Worm (Caenorhabditis elegans) whole organism, L4 larva: ENCODE data around the gene C29A12.6.
A peak's percentile ranks its signal among the peaks of the same experiment; 100 is the strongest.

ENCODE experiments used
- D1046.2 ChIP-seq: fragments of 200-800 bp; sonication (Bioruptor generic); IDR thresholded peaks from 2 replicates; pipeline ENCODE4 v1.3.6; 2022; ENCODE audit warnings: missing genetic modification characterization, missing compliant biosample characterization
- F26F4.8 ChIP-seq: fragments of 200-800 bp; sonication (Bioruptor generic); conservative IDR thresholded peaks from 2 replicates; pipeline ENCODE4 v1.3.6; 2022; ENCODE audit warnings: missing genetic modification characterization, missing compliant biosample characterization
- F37D6.2 ChIP-seq: sonication (generic microtip); optimal IDR thresholded peaks from 2 replicates; lab custom pipeline; 2016; ENCODE audit warnings: mild to moderate bottlenecking, missing genetic modification characterization, missing compliant biosample characterization
- T20F7.1 ChIP-seq: fragments of 200-800 bp; sonication (Bioruptor generic); optimal IDR thresholded peaks from 2 replicates; lab custom pipeline; 2018; ENCODE audit warnings: mild to moderate bottlenecking, missing genetic modification characterization, missing compliant biosample characterization
- T26A8.4 ChIP-seq: fragments of 200-800 bp; sonication (Bioruptor generic); IDR thresholded peaks from 2 replicates; pipeline ENCODE4 v1.3.6; 2022; ENCODE audit warnings: missing genetic modification characterization, missing compliant biosample characterization
- Y75B8A.6 ChIP-seq: fragments of 200-800 bp; sonication (Bioruptor generic); IDR thresholded peaks from 2 replicates; pipeline ENCODE4 v1.3.6; 2022; ENCODE audit warnings: missing genetic modification reagents, missing genetic modification characterization, missing compliant biosample characterization
- aha-1 ChIP-seq: fragments of 150-350 bp; peaks from one replicate; lab custom pipeline; 2014; ENCODE audit warnings: missing biosample characterization, missing genetic modification characterization
- ceh-20 ChIP-seq: fragments of 200-800 bp; sonication (Bioruptor generic); IDR thresholded peaks from 2 replicates; pipeline ENCODE4 v1.3.6; 2022; ENCODE audit warnings: missing genetic modification reagents, missing genetic modification characterization, missing compliant biosample characterization
- ceh-32 ChIP-seq: sonication (generic microtip); optimal IDR thresholded peaks from 2 replicates; lab custom pipeline; 2016; ENCODE audit warnings: mild to moderate bottlenecking, missing genetic modification characterization, missing compliant biosample characterization; ENCODE audit not compliant: poor library complexity
- cey-2 ChIP-seq: sonication (generic microtip); optimal IDR thresholded peaks from 3 replicates; lab custom pipeline; 2017; ENCODE audit warnings: missing genetic modification characterization, mild to moderate bottlenecking, missing compliant biosample characterization, antibody characterized with exemption, borderline replicate concordance; ENCODE audit not compliant: insufficient read depth
- ctbp-1 ChIP-seq: fragments of 200-800 bp; sonication (Bioruptor generic); IDR thresholded peaks from 2 replicates; pipeline ENCODE4 v1.3.6; 2022; ENCODE audit warnings: missing genetic modification reagents, missing genetic modification characterization, missing compliant biosample characterization
- daf-16 ChIP-seq, 3 experiments: sonication (generic microtip); optimal IDR thresholded peaks; 2 replicates each; lab custom pipeline; 2016 to 2017; ENCODE audit warnings: missing genetic modification characterization in 3 of 3, missing genetic modification reagents in 3 of 3, mild to moderate bottlenecking in 2 of 3, missing compliant biosample characterization in 2 of 3, missing biosample characterization in 1 of 3, moderate library complexity in 1 of 3
- dmd-9 ChIP-seq: fragments of 200-800 bp; sonication (Bioruptor generic); IDR thresholded peaks from 2 replicates; pipeline ENCODE4 v1.3.6; 2022; ENCODE audit warnings: missing genetic modification reagents, missing genetic modification characterization, missing compliant biosample characterization
- dve-1 ChIP-seq: sonication (generic microtip); optimal IDR thresholded peaks from 2 replicates; lab custom pipeline; 2017; ENCODE audit warnings: antibody characterized with exemption, mild to moderate bottlenecking, missing genetic modification characterization, missing compliant biosample characterization; ENCODE audit not compliant: insufficient read depth
- egl-43 ChIP-seq: fragments of 200-800 bp; sonication (Bioruptor generic); IDR thresholded peaks from 2 replicates; pipeline ENCODE4 v1.3.6; 2022; ENCODE audit warnings: missing genetic modification reagents, missing genetic modification characterization, missing compliant biosample characterization
- fos-1 ChIP-seq: fragments of 150-350 bp; optimal IDR thresholded peaks from 2 replicates; lab custom pipeline; 2014; ENCODE audit warnings: missing biosample characterization, missing genetic modification characterization
- gei-8 ChIP-seq: fragments of 200-800 bp; sonication (Bioruptor generic); optimal IDR thresholded peaks from 2 replicates; lab custom pipeline; 2018; ENCODE audit warnings: mild to moderate bottlenecking, missing genetic modification characterization, missing compliant biosample characterization
- hif-1 ChIP-seq, 2 experiments: sonication (generic microtip); optimal IDR thresholded peaks; 2 replicates each; lab custom pipeline; 2016 to 2017; ENCODE audit warnings: missing compliant biosample characterization in 2 of 2, missing genetic modification characterization in 2 of 2, missing genetic modification reagents in 2 of 2, missing genotype in 2 of 2, mild to moderate bottlenecking in 1 of 2
- hlh-11 ChIP-seq: fragments of 200-800 bp; sonication (Bioruptor generic); optimal IDR thresholded peaks from 2 replicates; lab custom pipeline; 2018; ENCODE audit warnings: mild to moderate bottlenecking, missing genetic modification characterization, missing compliant biosample characterization
- hlh-30 ChIP-seq: sonication (generic microtip); optimal IDR thresholded peaks from 2 replicates; lab custom pipeline; 2017; ENCODE audit warnings: antibody characterized with exemption, mild to moderate bottlenecking, missing genetic modification characterization, missing compliant biosample characterization; ENCODE audit not compliant: insufficient read depth
- lim-7 ChIP-seq: fragments of 200-800 bp; sonication (Bioruptor generic); IDR thresholded peaks from 2 replicates; pipeline ENCODE4 v1.3.6; 2022; ENCODE audit warnings: missing genetic modification characterization, missing compliant biosample characterization
- lin-1 ChIP-seq: fragments of 200-800 bp; sonication (Bioruptor generic); IDR thresholded peaks from 2 replicates; pipeline ENCODE4 v1.3.6; 2022; ENCODE audit warnings: missing genetic modification reagents, missing genetic modification characterization, missing compliant biosample characterization
- lin-15B ChIP-seq: fragments of 150-350 bp; sonication (generic microtip); optimal IDR thresholded peaks from 3 replicates; lab custom pipeline; 2014; ENCODE audit warnings: missing biosample characterization, missing genetic modification characterization
- lin-29 ChIP-seq: fragments of 200-800 bp; sonication (Bioruptor generic); IDR thresholded peaks from 2 replicates; pipeline ENCODE4 v1.3.6; 2022; ENCODE audit warnings: missing genetic modification reagents, missing genetic modification characterization, missing compliant biosample characterization
- lin-38 ChIP-seq: fragments of 200-800 bp; sonication (Bioruptor generic); IDR thresholded peaks from 2 replicates; pipeline ENCODE4 v1.3.6; 2022; ENCODE audit warnings: missing genetic modification reagents, missing genetic modification characterization, missing compliant biosample characterization
- lsy-2 ChIP-seq, 2 experiments: fragments of 150-350 bp in 1 of 2; sonication (generic microtip) in 1 of 2; optimal IDR thresholded peaks; 2 replicates each; lab custom pipeline; 2014 to 2017; ENCODE audit warnings: missing biosample characterization in 2 of 2, missing genetic modification characterization in 2 of 2
- madf-5 ChIP-seq, 2 experiments: fragments of 200-800 bp; sonication (Bioruptor generic); IDR thresholded peaks; 2 replicates each; pipeline ENCODE4 v1.3.6; 2022; ENCODE audit warnings: missing compliant biosample characterization in 2 of 2, missing genetic modification characterization in 2 of 2
- madf-9 ChIP-seq: fragments of 200-800 bp; sonication (Bioruptor generic); conservative IDR thresholded peaks from 2 replicates; pipeline ENCODE4 v1.3.6; 2022; ENCODE audit warnings: missing genetic modification reagents, missing genetic modification characterization, missing compliant biosample characterization
- mdl-1 ChIP-seq, 2 experiments: fragments of 150-350 bp in 1 of 2; sonication (generic microtip) in 1 of 2; optimal IDR thresholded peaks; 2 replicates each; lab custom pipeline; 2014 to 2017; ENCODE audit warnings: missing biosample characterization in 2 of 2, missing genetic modification characterization in 2 of 2
- mes-2 ChIP-seq: sonication (generic microtip); optimal IDR thresholded peaks from 2 replicates; lab custom pipeline; 2016; ENCODE audit warnings: missing genotype, mild to moderate bottlenecking, missing genetic modification characterization, missing compliant biosample characterization; ENCODE audit not compliant: poor library complexity, severe bottlenecking
- mxl-2 ChIP-seq: fragments of 200-800 bp; sonication (Bioruptor generic); conservative IDR thresholded peaks from 2 replicates; pipeline ENCODE4 v1.3.6; 2022; ENCODE audit warnings: missing genetic modification reagents, missing genetic modification characterization, missing compliant biosample characterization
- mxl-3 ChIP-seq: fragments of 200-800 bp; sonication (Bioruptor generic); optimal IDR thresholded peaks from 2 replicates; lab custom pipeline; 2018; ENCODE audit warnings: mild to moderate bottlenecking, missing genetic modification characterization, missing compliant biosample characterization
- nhr-10 ChIP-seq: fragments of 150-350 bp; optimal IDR thresholded peaks from 2 replicates; lab custom pipeline; 2014; ENCODE audit warnings: missing biosample characterization, missing genetic modification characterization
- nhr-102 ChIP-seq: sonication (generic microtip); optimal IDR thresholded peaks from 2 replicates; lab custom pipeline; 2016; ENCODE audit warnings: mild to moderate bottlenecking, missing genetic modification characterization, moderate library complexity, missing compliant biosample characterization
- nhr-111 ChIP-seq: fragments of 200-800 bp; sonication (Bioruptor generic); optimal IDR thresholded peaks from 2 replicates; lab custom pipeline; 2018; ENCODE audit warnings: mild to moderate bottlenecking, missing genetic modification characterization, missing compliant biosample characterization
- nhr-237 ChIP-seq: sonication (generic microtip); optimal IDR thresholded peaks from 2 replicates; lab custom pipeline; 2017; ENCODE audit warnings: missing biosample characterization, missing genetic modification characterization
- nhr-28 ChIP-seq: fragments of 150-350 bp; optimal IDR thresholded peaks from 2 replicates; lab custom pipeline; 2014; ENCODE audit warnings: missing biosample characterization, missing genetic modification characterization
- pqm-1 ChIP-seq: sonication (generic microtip); optimal IDR thresholded peaks from 2 replicates; lab custom pipeline; 2017; ENCODE audit warnings: missing biosample characterization, missing genetic modification characterization
- spr-3 ChIP-seq: fragments of 200-800 bp; sonication (Bioruptor generic); optimal IDR thresholded peaks from 2 replicates; lab custom pipeline; 2018; ENCODE audit warnings: mild to moderate bottlenecking, missing genetic modification characterization, missing compliant biosample characterization
- tag-97 ChIP-seq: fragments of 200-800 bp; sonication (Bioruptor generic); IDR thresholded peaks from 2 replicates; pipeline ENCODE4 v1.3.6; 2022; ENCODE audit warnings: missing genetic modification characterization, missing compliant biosample characterization
- unc-62 ChIP-seq, 3 experiments: fragments of 150-350 bp in 1 of 3; sonication (generic microtip); optimal IDR thresholded peaks in 2 of 3; peaks in 1 of 3; 1 replicate in 1 of 3; 2 replicates in 2 of 3; lab custom pipeline; 2014 to 2017; ENCODE audit warnings: missing biosample characterization in 3 of 3, missing genetic modification characterization in 3 of 3, missing genetic modification reagents in 3 of 3, missing genotype in 1 of 3
- zfp-2 ChIP-seq: sonication (generic microtip); optimal IDR thresholded peaks from 2 replicates; lab custom pipeline; 2016; ENCODE audit warnings: mild to moderate bottlenecking, missing genetic modification characterization, missing compliant biosample characterization
- zfp-3 ChIP-seq: fragments of 200-800 bp; sonication (Bioruptor generic); conservative IDR thresholded peaks from 2 replicates; pipeline ENCODE4 v1.3.6; 2022; ENCODE audit warnings: missing genetic modification reagents, missing genetic modification characterization, missing compliant biosample characterization

The C29A12.6 gene

DNA sequence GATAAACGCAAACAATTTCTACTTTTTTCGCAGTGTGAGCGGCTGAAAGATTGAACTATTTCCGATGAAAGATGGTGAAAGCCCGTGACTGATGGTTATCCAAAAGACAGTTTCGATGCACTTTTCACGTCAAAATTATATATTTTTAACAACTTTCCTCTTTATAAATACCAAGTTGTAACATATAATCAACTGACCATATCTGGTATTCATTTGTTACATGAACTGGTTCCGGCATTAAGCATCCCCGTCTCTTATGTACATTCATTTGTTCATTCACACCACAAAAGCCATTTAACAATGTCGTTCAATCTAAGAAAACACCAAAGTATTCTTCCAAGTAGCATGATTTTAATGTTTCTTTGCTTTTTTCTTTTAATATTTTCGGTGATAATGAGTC, 36.5 kb downstream of the C29A12.6 start, which contains the start of gene F32D8.2:
Gene F32D8.2 (plus strand): TSS at position 301 of the 400 bp plus-strand sequence.
- TF ChIP-seq madf-9 (no peak), madf-5 (GFP tag; IDR thresholded peaks at IDR 0.05; lab: Robert Waterston, UW) (no peak)

- TF ChIP-seq hlh-11 (tag; lab: Kevin White, UChicago) (peak; percentile 62), mdl-1 (tag; optimal IDR thresholded peaks at IDR 0.05; lab: Kevin White, UChicago) (peak in 1 of 2 experiments; percentile 52), unc-62 (GFP tag; optimal IDR thresholded peaks at IDR 0.05 in 1 of 2; lab: Kevin White, UChicago) (peak in 1 of 2 experiments; percentile 67), unc-62 (tag; optimal IDR thresholded peaks at IDR 0.05; lab: Kevin White, UChicago) (no peak), mxl-3 (peak; percentile 76), ctbp-1 (GFP tag; lab: Robert Waterston, UW) (no peak), hlh-30 (peak; percentile 24), cey-2 (tag; lab: Kevin White, UChicago) (peak; percentile 62), dmd-9 (GFP tag; lab: Robert Waterston, UW) (no peak), lim-7 (GFP tag; lab: Robert Waterston, UW) (no peak), aha-1 (tag; lab: Kevin White, UChicago) (peak; percentile 89), nhr-28 (tag; lab: Kevin White, UChicago) (peak; percentile 33)
These were observed 39.5 kb downstream of the C29A12.6 start, which contains the start of gene F32D8.3 for ce11 chrV:10886405-10886887. Gene F32D8.3 (plus strand): TSS chrV:10886837.

DNA sequence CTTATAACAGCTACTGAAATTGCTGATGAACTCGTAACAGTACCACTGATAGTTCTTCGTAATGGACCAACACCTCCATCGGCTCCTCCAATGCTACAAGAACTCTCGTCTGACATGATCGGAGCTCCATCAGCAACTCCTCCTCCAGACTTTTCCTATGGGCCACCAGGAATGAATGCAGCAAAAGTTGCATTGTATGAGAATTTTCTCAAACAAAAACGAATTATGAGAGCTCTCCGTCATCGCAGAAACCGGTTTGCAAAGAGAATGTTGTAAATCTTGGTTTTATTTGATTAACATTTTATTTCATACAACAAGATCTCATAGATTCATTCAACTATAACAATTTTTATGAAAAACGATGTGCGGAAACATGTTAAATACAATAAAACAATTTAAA, 40.6 kb downstream of the C29A12.6 start:
- no peak for TF ChIP-seq nhr-111 (GFP tag; lab: Kevin White, UChicago)
- peak; percentile 61 for TF ChIP-seq gei-8 (GFP tag; lab: Kevin White, UChicago)
- TF ChIP-seq T26A8.4 (GFP tag; lab: Robert Waterston, UW) = peak; percentile 79
- no peak for TF ChIP-seq hlh-11 (tag; lab: Kevin White, UChicago)
- TF ChIP-seq tag-97 (GFP tag; lab: Robert Waterston, UW) = no peak
- TF ChIP-seq F26F4.8 (GFP tag; lab: Robert Waterston, UW) = no peak
- TF ChIP-seq nhr-237 = no peak
- TF ChIP-seq daf-16 (GFP tag; optimal IDR thresholded peaks at IDR 0.05; lab: Kevin White, UChicago) = no peak
- TF ChIP-seq daf-16 (tag; optimal IDR thresholded peaks at IDR 0.05; lab: Kevin White, UChicago) = peak; percentile 27
- no peak for TF ChIP-seq hlh-30
- TF ChIP-seq lsy-2 (tag; optimal IDR thresholded peaks at IDR 0.05; lab: Kevin White, UChicago) = peak in 1 of 2 experiments; percentile 18
- peak; percentile 17 for TF ChIP-seq spr-3 (GFP tag; lab: Kevin White, UChicago)
- no peak for TF ChIP-seq lin-15B
- no peak for TF ChIP-seq mxl-2
- TF ChIP-seq D1046.2 (GFP tag; lab: Robert Waterston, UW) = 0 out of 2 replicates have a peak, but pooled peaks have one; percentile 21
- TF ChIP-seq Y75B8A.6 (GFP tag; lab: Robert Waterston, UW) = peak; percentile 61; the same call in 1 of the 2 replicates
- no peak for TF ChIP-seq lin-1 (GFP tag; lab: Robert Waterston, UW)
- peak; percentile 74; the same call in 1 of the 2 replicates for TF ChIP-seq egl-43 (GFP tag; lab: Robert Waterston, UW)
- no peak for TF ChIP-seq F37D6.2 (tag; lab: Kevin White, UChicago)
- TF ChIP-seq zfp-2 (tag; lab: Kevin White, UChicago) = no peak
- TF ChIP-seq dve-1 = peak; percentile 54
- TF ChIP-seq mes-2 (tag; lab: Kevin White, UChicago) = peak; percentile 42
- TF ChIP-seq T20F7.1 = peak; percentile 31
- peak; percentile 64; the same call in 1 of the 2 replicates for TF ChIP-seq ceh-20
- TF ChIP-seq pqm-1 (tag; lab: Kevin White, UChicago) = no peak
- TF ChIP-seq lin-38 = peak; percentile 36; the same call in 1 of the 2 replicates
- TF ChIP-seq cey-2 (tag; lab: Kevin White, UChicago) = no peak
- TF ChIP-seq lin-29 (GFP tag; lab: Robert Waterston, UW) = 0 out of 2 replicates have a peak, but pooled peaks have one; percentile 11
- peak; percentile 66 for TF ChIP-seq nhr-102 (tag; lab: Kevin White, UChicago)
- TF ChIP-seq madf-5 (GFP tag; IDR thresholded peaks at IDR 0.05; lab: Robert Waterston, UW) = peak in 1 of 2 experiments; percentile 68; a peak in 1 of 4 replicates
- no peak for TF ChIP-seq fos-1 (tag; lab: Kevin White, UChicago)
- no peak for TF ChIP-seq nhr-10 (tag; lab: Kevin White, UChicago)
- TF ChIP-seq hif-1 (tag; optimal IDR thresholded peaks at IDR 0.05; lab: Kevin White, UChicago) = peak in 1 of 2 experiments; percentile 14
- TF ChIP-seq ceh-32 (tag; lab: Kevin White, UChicago) = no peak
- TF ChIP-seq zfp-3 = peak; percentile 48; the same call in 1 of the 2 replicates
